Fruit fly (Drosophila melanogaster): Measurements from ENCODE around the gene Lsp2.
A peak's percentile ranks its signal among the peaks of the same experiment; 100 is the strongest.

Gene Lsp2

DNA sequence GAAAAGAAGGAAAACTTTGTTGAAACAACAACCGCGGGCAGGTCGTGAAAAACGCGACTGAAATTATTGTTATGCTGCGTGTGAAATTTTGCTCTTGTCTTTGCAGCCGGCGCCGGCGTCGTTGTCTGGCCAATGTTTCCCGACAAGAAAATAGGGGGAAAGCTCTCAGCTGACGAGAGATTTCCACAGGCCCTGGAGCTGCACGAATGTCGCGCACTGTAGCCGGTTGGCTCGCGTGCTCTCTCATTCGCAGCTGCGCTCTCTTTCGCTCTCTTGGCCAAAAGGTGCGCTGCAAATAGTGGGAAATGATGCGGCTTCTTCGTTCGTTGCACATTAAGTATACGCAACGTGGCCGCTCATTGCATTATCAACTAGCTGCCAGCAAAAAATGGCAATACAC is 34.5 kb downstream of the Lsp2 start, which contains the start of gene CG9760:
Gene CG9760, minus strand, starts transcription at position 43 of the 400 bp plus-strand sequence.
- TF ChIP-seq cic (GFP tag; optimal IDR thresholded peaks at IDR 0.05) (no peak), Mnt (GFP tag; optimal IDR thresholded peaks at IDR 0.05) (no peak), toe (GFP tag; optimal IDR thresholded peaks at IDR 0.05) (no peak), CG12768 (GFP tag; optimal IDR thresholded peaks at IDR 0.05) (no peak), tj (GFP tag; optimal IDR thresholded peaks at IDR 0.05) (no peak), CG5204 (GFP tag; optimal IDR thresholded peaks at IDR 0.05) (no peak), CG14711 (tag; optimal IDR thresholded peaks at IDR 0.05) (no peak), CG7101 (tag; optimal IDR thresholded peaks at IDR 0.05) (no peak)

DNA sequence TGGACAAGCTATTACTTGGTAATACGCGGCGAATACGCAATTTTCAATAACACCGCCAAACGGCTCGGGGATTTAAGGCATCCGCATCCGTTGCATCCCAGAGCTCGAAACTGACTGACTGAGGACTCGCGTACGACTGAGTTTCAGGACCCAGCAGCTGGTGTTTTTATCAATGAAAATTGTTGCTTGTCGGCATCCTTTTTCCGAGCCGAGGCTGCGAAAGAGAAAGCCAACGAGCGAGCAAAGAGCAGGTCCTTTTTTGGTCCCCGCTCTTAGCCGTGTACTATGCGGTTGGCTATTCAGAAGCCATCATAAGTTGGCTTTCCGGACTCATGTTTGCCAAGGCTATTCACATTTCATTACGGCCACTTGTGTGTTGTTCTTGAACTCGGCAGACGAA is 46.2 kb downstream of the Lsp2 start, which contains the start of gene Rh7:
Gene Rh7, minus strand, starts transcription at position 101 of the 400 bp plus-strand sequence.
- TF ChIP-seq CG7101 (tag; optimal IDR thresholded peaks at IDR 0.05) (no peak), CG7045 (GFP tag; optimal IDR thresholded peaks at IDR 0.05) (no peak), Hr96 (GFP tag; optimal IDR thresholded peaks at IDR 0.05) (no peak), bab1 (GFP tag; optimal IDR thresholded peaks at IDR 0.05) (no peak), Crg-1 (GFP tag; optimal IDR thresholded peaks at IDR 0.05) (no peak)

DNA sequence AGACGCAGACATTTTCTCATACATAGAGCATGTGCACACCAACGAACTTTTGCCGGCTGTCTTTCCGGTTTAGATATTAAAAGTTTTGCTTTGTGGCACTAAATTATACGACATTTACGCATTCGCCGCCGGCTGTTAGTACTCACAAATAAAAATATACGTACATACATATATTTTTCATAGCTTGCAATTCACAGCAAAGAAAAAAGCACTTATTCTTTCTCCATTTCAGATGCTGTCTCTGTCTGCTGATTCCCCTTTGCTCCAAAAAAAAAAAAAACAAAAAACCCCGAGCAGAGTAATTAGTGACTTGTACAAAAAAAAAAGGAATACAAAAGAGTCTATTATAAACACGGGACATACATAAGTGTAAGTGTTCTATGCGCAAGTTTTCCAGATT is 48.1 kb downstream of the Lsp2 start, which contains the start of gene CAH2:
Gene CAH2, plus strand, starts transcription at position 301 of the 400 bp plus-strand sequence.
- TF ChIP-seq pad (GFP tag; optimal IDR thresholded peaks at IDR 0.05) (no peak), tj (GFP tag; optimal IDR thresholded peaks at IDR 0.05) (no peak), CG7045 (GFP tag; optimal IDR thresholded peaks at IDR 0.05) (no peak), cic (GFP tag; optimal IDR thresholded peaks at IDR 0.05) (no peak), CG1620 (GFP tag; optimal IDR thresholded peaks at IDR 0.05) (no peak), kay (GFP tag; ENCODE audit: borderline replicate concordance) (no peak), CG11617 (GFP tag; optimal IDR thresholded peaks at IDR 0.05) (no peak), cnc (optimal IDR thresholded peaks at IDR 0.05) (no peak), toe (GFP tag; optimal IDR thresholded peaks at IDR 0.05) (no peak), CG7101 (tag; optimal IDR thresholded peaks at IDR 0.05) (no peak), CG14711 (tag; optimal IDR thresholded peaks at IDR 0.05) (no peak), Hr96 (GFP tag; optimal IDR thresholded peaks at IDR 0.05) (no peak), bab1 (GFP tag; optimal IDR thresholded peaks at IDR 0.05) (no peak), CG5204 (GFP tag; optimal IDR thresholded peaks at IDR 0.05) (no peak), Clk (GFP tag; optimal IDR thresholded peaks at IDR 0.05) (no peak), CG33017 (tag; optimal IDR thresholded peaks at IDR 0.05) (no peak), ovo (GFP tag; optimal IDR thresholded peaks at IDR 0.05) (no peak), Mnt (GFP tag; optimal IDR thresholded peaks at IDR 0.05) (no peak), Crg-1 (GFP tag; optimal IDR thresholded peaks at IDR 0.05) (no peak), CG12768 (GFP tag; optimal IDR thresholded peaks at IDR 0.05) (no peak)

DNA sequence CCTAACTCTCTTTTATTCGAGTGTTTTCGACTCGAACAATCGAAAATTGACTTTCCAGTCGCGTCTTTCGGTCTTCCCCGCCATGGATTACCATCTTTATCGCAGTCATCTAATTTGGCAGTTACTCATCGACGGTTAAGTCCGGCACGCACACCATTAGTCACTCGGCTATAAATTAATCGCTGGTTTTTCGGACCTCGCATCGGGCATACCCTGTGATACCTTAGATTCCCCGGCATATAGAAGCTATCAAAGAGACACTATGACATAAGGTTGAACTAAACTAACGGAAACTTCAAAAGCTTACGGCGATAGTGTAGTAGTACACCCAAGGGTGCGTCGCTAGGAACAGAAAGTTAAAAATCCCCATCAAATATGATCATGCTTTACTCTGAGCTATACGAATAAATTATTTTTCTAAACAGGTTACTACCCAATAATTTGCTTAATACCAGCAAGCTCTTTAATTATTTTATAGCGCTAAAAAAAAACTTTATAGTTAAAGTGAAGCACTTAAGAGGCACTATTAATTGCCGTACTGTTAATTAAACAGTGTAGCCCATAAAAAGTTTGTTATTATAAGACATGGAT is 49.7 kb downstream of the Lsp2 start:
- TF ChIP-seq kay (GFP tag; ENCODE audit: borderline replicate concordance) (no peak), CG1620 (GFP tag; optimal IDR thresholded peaks at IDR 0.05) (no peak), CG11617 (GFP tag; optimal IDR thresholded peaks at IDR 0.05) (peak; percentile 43), tj (GFP tag; optimal IDR thresholded peaks at IDR 0.05) (no peak), cnc (optimal IDR thresholded peaks at IDR 0.05) (no peak), Mnt (GFP tag; optimal IDR thresholded peaks at IDR 0.05) (no peak), bab1 (GFP tag; optimal IDR thresholded peaks at IDR 0.05) (peak; percentile 29), Hr96 (GFP tag; optimal IDR thresholded peaks at IDR 0.05) (no peak), Clk (GFP tag; optimal IDR thresholded peaks at IDR 0.05) (no peak), CG12768 (GFP tag; optimal IDR thresholded peaks at IDR 0.05) (no peak), CG7101 (tag; optimal IDR thresholded peaks at IDR 0.05) (no peak), toe (GFP tag; optimal IDR thresholded peaks at IDR 0.05) (peak; percentile 32), ovo (GFP tag; optimal IDR thresholded peaks at IDR 0.05) (peak; percentile 94), CG14711 (tag; optimal IDR thresholded peaks at IDR 0.05) (no peak), CG5204 (GFP tag; optimal IDR thresholded peaks at IDR 0.05) (no peak), pad (GFP tag; optimal IDR thresholded peaks at IDR 0.05) (no peak), CG33017 (tag; optimal IDR thresholded peaks at IDR 0.05) (peak; percentile 15), cic (GFP tag; optimal IDR thresholded peaks at IDR 0.05) (peak; percentile 60), Crg-1 (GFP tag; optimal IDR thresholded peaks at IDR 0.05) (no peak), CG7045 (GFP tag; optimal IDR thresholded peaks at IDR 0.05) (peak; percentile 26)
